Fruit fly (Drosophila melanogaster) whole organism, embryonic: ENCODE measurements around the gene Ets97D.
A peak's percentile ranks its signal among the peaks of the same experiment; 100 is the strongest.

Experiments
- Ada2b ChIP-seq: fragments of 200-800 bp; sonication (Bioruptor generic); IDR thresholded peaks from 2 replicates; pipeline ENCODE4 v1.3.6; 2022; ENCODE audit warnings: missing biosample characterization, missing genetic modification characterization
- Blimp-1 ChIP-seq: fragments of 200-800 bp; sonication (Bioruptor generic); optimal IDR thresholded peaks from 3 replicates; lab custom pipeline; 2018; ENCODE audit warnings: missing biosample characterization, missing genetic modification characterization, mild to moderate bottlenecking, moderate library complexity, missing genetic modification reagents
- CG10209 ChIP-seq: fragments of 200-800 bp; sonication (Bioruptor generic); optimal IDR thresholded peaks from 3 replicates; lab custom pipeline; 2017; ENCODE audit warnings: missing biosample characterization, mild to moderate bottlenecking, missing genetic modification characterization, missing genetic modification reagents
- CG11504 ChIP-seq: fragments of 200-800 bp; sonication (Bioruptor generic); optimal IDR thresholded peaks from 3 replicates; lab custom pipeline; 2019; ENCODE audit warnings: missing biosample characterization, mild to moderate bottlenecking, missing genetic modification characterization, moderate library complexity
- CG11560 ChIP-seq: fragments of 200-800 bp; sonication (Bioruptor generic); IDR thresholded peaks from 3 replicates; pipeline ENCODE4 v1.3.6; 2022; ENCODE audit warnings: missing biosample characterization, missing genetic modification characterization
- CG12236 ChIP-seq: fragments of 200-800 bp; sonication (Bioruptor generic); optimal IDR thresholded peaks from 2 replicates; lab custom pipeline; 2016; ENCODE audit warnings: missing biosample characterization, missing genetic modification characterization
- CG1233 ChIP-seq: fragments of 200-800 bp; sonication (Bioruptor generic); optimal IDR thresholded peaks from 4 replicates; lab custom pipeline; 2018; ENCODE audit warnings: missing biosample characterization, mild to moderate bottlenecking, missing genetic modification characterization
- CG13424 ChIP-seq: fragments of 200-800 bp; sonication (Bioruptor generic); optimal IDR thresholded peaks from 2 replicates; lab custom pipeline; 2019; ENCODE audit warnings: missing biosample characterization, mild to moderate bottlenecking, missing genetic modification characterization, moderate library complexity
- CG14014 ChIP-seq: fragments of 200-800 bp; sonication (Bioruptor generic); IDR thresholded peaks from 2 replicates; pipeline ENCODE4 v1.3.6; 2022; ENCODE audit warnings: missing biosample characterization, missing genetic modification characterization
- CG17186 ChIP-seq: fragments of 200-800 bp; sonication (Bioruptor generic); optimal IDR thresholded peaks from 3 replicates; lab custom pipeline; 2017; ENCODE audit warnings: missing biosample characterization, missing genetic modification reagents, missing genetic modification characterization
- CG17912 ChIP-seq: fragments of 200-800 bp; sonication (Bioruptor generic); optimal IDR thresholded peaks from 2 replicates; lab custom pipeline; 2018; ENCODE audit warnings: missing biosample characterization, mild to moderate bottlenecking, missing genetic modification characterization
- CG30020 ChIP-seq: fragments of 200-800 bp; optimal IDR thresholded peaks from 2 replicates; lab custom pipeline; 2019; ENCODE audit warnings: missing biosample characterization, mild to moderate bottlenecking, missing genetic modification characterization, moderate library complexity
- CG30403 ChIP-seq: fragments of 200-800 bp; sonication (Bioruptor generic); optimal IDR thresholded peaks from 3 replicates; lab custom pipeline; 2016; ENCODE audit warnings: missing biosample characterization, missing genetic modification characterization
- CG31388 ChIP-seq: fragments of 200-800 bp; sonication (Bioruptor generic); optimal IDR thresholded peaks from 2 replicates; lab custom pipeline; 2016; ENCODE audit warnings: missing biosample characterization, missing genetic modification characterization
- CG3838 ChIP-seq: fragments of 200-800 bp; sonication (Bioruptor generic); optimal IDR thresholded peaks from 3 replicates; lab custom pipeline; 2016; ENCODE audit warnings: missing biosample characterization, missing genetic modification characterization
- CG4730 ChIP-seq: fragments of 200-800 bp; sonication (Bioruptor generic); IDR thresholded peaks from 2 replicates; pipeline ENCODE4 v1.3.6; 2022; ENCODE audit warnings: missing biosample characterization, missing genetic modification characterization
- CG6854 ChIP-seq: fragments of 200-800 bp; sonication (Bioruptor generic); optimal IDR thresholded peaks from 3 replicates; lab custom pipeline; 2017; ENCODE audit warnings: missing biosample characterization, mild to moderate bottlenecking, missing genetic modification characterization
- CG7357 ChIP-seq: fragments of 200-800 bp; sonication (Bioruptor generic); IDR thresholded peaks from 3 replicates; pipeline ENCODE4 v1.3.6; 2022; ENCODE audit warnings: missing biosample characterization, missing genetic modification characterization
- CG7963 ChIP-seq: fragments of 200-800 bp; sonication (Bioruptor generic); IDR thresholded peaks from 3 replicates; pipeline ENCODE4 v1.3.6; 2022; ENCODE audit warnings: missing biosample characterization, missing genetic modification characterization; ENCODE audit not compliant: partially characterized antibody
- CG9437 ChIP-seq: fragments of 200-800 bp; sonication (Bioruptor generic); optimal IDR thresholded peaks from 2 replicates; lab custom pipeline; 2018; ENCODE audit warnings: missing biosample characterization, mild to moderate bottlenecking, missing genetic modification characterization
- CTCF ChIP-seq: fragments of 200-800 bp; sonication (Bioruptor generic); optimal IDR thresholded peaks from 2 replicates; lab custom pipeline; 2017; ENCODE audit warnings: missing biosample characterization, mild to moderate bottlenecking, missing genetic modification characterization, moderate library complexity
- Chrac-16 ChIP-seq: fragments of 200-800 bp; sonication (Bioruptor generic); optimal IDR thresholded peaks from 3 replicates; lab custom pipeline; 2016; ENCODE audit warnings: missing biosample characterization, missing genetic modification characterization
- CoRest ChIP-seq: fragments of 200-800 bp; sonication (Bioruptor generic); optimal IDR thresholded peaks from 3 replicates; lab custom pipeline; 2018; ENCODE audit warnings: missing biosample characterization, mild to moderate bottlenecking, missing genetic modification characterization, moderate library complexity
- D ChIP-seq, 2 experiments: fragments of 200-800 bp in 1 of 2; fragments of >200 bp in 1 of 2; sonication (Bioruptor generic) in 1 of 2; optimal IDR thresholded peaks; 2 replicates in 1 of 2; 3 replicates in 1 of 2; lab custom pipeline; 2017; ENCODE audit warnings: mild to moderate bottlenecking in 1 of 2, missing biosample characterization in 1 of 2, missing genetic modification characterization in 1 of 2, missing genetic modification reagents in 1 of 2
- Dek ChIP-seq: fragments of 200-800 bp; sonication (Bioruptor generic); optimal IDR thresholded peaks from 3 replicates; lab custom pipeline; 2019; ENCODE audit warnings: missing biosample characterization, mild to moderate bottlenecking, missing genetic modification characterization, moderate library complexity
- Dip3 ChIP-seq: fragments of 200-800 bp; sonication (Bioruptor generic); optimal IDR thresholded peaks from 3 replicates; lab custom pipeline; 2016; ENCODE audit warnings: missing biosample characterization, missing genetic modification characterization
- ERR ChIP-seq: fragments of 200-800 bp; sonication (Bioruptor generic); optimal IDR thresholded peaks from 2 replicates; lab custom pipeline; 2016; ENCODE audit warnings: missing biosample characterization, missing genetic modification characterization
- Hr39 ChIP-seq: fragments of >200 bp; optimal IDR thresholded peaks from 2 replicates; lab custom pipeline; 2017
- Hr78 ChIP-seq, 2 experiments: fragments of 200-800 bp in 1 of 2; fragments of >200 bp in 1 of 2; sonication (Bioruptor generic) in 1 of 2; optimal IDR thresholded peaks; 2 replicates each; lab custom pipeline; 2017 to 2019; ENCODE audit warnings: missing biosample characterization in 2 of 2, missing genetic modification characterization in 2 of 2, mild to moderate bottlenecking in 1 of 2, moderate library complexity in 1 of 2
- NC2β ChIP-seq: fragments of 200-800 bp; sonication (Bioruptor generic); optimal IDR thresholded peaks from 2 replicates; lab custom pipeline; 2016; ENCODE audit warnings: missing biosample characterization, missing genetic modification characterization
- Nf-YC ChIP-seq: fragments of 200-800 bp; optimal IDR thresholded peaks from 3 replicates; lab custom pipeline; 2019; ENCODE audit warnings: missing biosample characterization, mild to moderate bottlenecking, missing genetic modification characterization, moderate library complexity
- Optix ChIP-seq: fragments of 200-800 bp; sonication (Bioruptor generic); IDR thresholded peaks from 3 replicates; pipeline ENCODE4 v1.3.6; 2022; ENCODE audit warnings: missing biosample characterization, missing genetic modification characterization
- Sin3A ChIP-seq: fragments of >200 bp; optimal IDR thresholded peaks from 2 replicates; lab custom pipeline; 2018
- Ssrp ChIP-seq: fragments of 200-800 bp; sonication (Bioruptor generic); optimal IDR thresholded peaks from 2 replicates; lab custom pipeline; 2018; ENCODE audit warnings: missing biosample characterization, mild to moderate bottlenecking, missing genetic modification characterization, moderate library complexity
- Xbp1 ChIP-seq: fragments of 200-800 bp; sonication (Bioruptor generic); optimal IDR thresholded peaks from 3 replicates; lab custom pipeline; 2016; ENCODE audit warnings: missing biosample characterization, mild to moderate bottlenecking, missing genetic modification characterization
- YL-1 ChIP-seq: fragments of 200-800 bp; sonication (Bioruptor generic); optimal IDR thresholded peaks from 3 replicates; lab custom pipeline; 2017; ENCODE audit warnings: missing biosample characterization, mild to moderate bottlenecking, missing genetic modification characterization
- ab ChIP-seq: fragments of 200-800 bp; sonication (Bioruptor generic); optimal IDR thresholded peaks from 2 replicates; lab custom pipeline; 2016; ENCODE audit warnings: missing biosample characterization, missing genetic modification characterization
- bigmax ChIP-seq: fragments of 200-800 bp; sonication (Bioruptor generic); optimal IDR thresholded peaks from 2 replicates; lab custom pipeline; 2018; ENCODE audit warnings: missing biosample characterization, mild to moderate bottlenecking, missing genetic modification characterization
- bowl ChIP-seq: fragments of 200-800 bp; sonication (Bioruptor generic); IDR thresholded peaks from 2 replicates; pipeline ENCODE4 v1.3.6; 2022; ENCODE audit warnings: missing biosample characterization, missing genetic modification characterization
- cwo ChIP-seq: fragments of 200-800 bp; sonication (Bioruptor generic); optimal IDR thresholded peaks from 3 replicates; lab custom pipeline; 2017; ENCODE audit warnings: missing biosample characterization, missing genetic modification characterization, mild to moderate bottlenecking, moderate library complexity, missing genetic modification reagents
- fd64A ChIP-seq: fragments of 200-800 bp; sonication (Bioruptor generic); optimal IDR thresholded peaks from 3 replicates; lab custom pipeline; 2018; ENCODE audit warnings: missing biosample characterization, mild to moderate bottlenecking, missing genetic modification characterization
- her ChIP-seq: fragments of 200-800 bp; sonication (Bioruptor generic); optimal IDR thresholded peaks from 2 replicates; lab custom pipeline; 2016; ENCODE audit warnings: missing biosample characterization, missing genetic modification characterization
- kah ChIP-seq: fragments of 200-800 bp; sonication (Bioruptor generic); optimal IDR thresholded peaks from 2 replicates; lab custom pipeline; 2018; ENCODE audit warnings: missing biosample characterization, mild to moderate bottlenecking, missing genetic modification characterization
- kay ChIP-seq: fragments of 200-800 bp; sonication (Bioruptor generic); optimal IDR thresholded peaks from 2 replicates; lab custom pipeline; 2016; ENCODE audit warnings: missing biosample characterization, missing genetic modification characterization
- luna ChIP-seq: fragments of 200-800 bp; sonication (Bioruptor generic); optimal IDR thresholded peaks from 2 replicates; lab custom pipeline; 2016; ENCODE audit warnings: missing biosample characterization, missing genetic modification characterization
- peb ChIP-seq: fragments of 200-800 bp; sonication (Bioruptor generic); IDR thresholded peaks from 2 replicates; pipeline ENCODE4 v1.3.6; 2022; ENCODE audit warnings: missing biosample characterization, missing genetic modification characterization
- pros ChIP-seq: fragments of 200-800 bp; sonication (Bioruptor generic); optimal IDR thresholded peaks from 3 replicates; lab custom pipeline; 2019; ENCODE audit warnings: missing biosample characterization, mild to moderate bottlenecking, missing genetic modification characterization, moderate library complexity
- psq ChIP-seq: fragments of 200-800 bp; sonication (Bioruptor generic); optimal IDR thresholded peaks from 2 replicates; lab custom pipeline; 2017; ENCODE audit warnings: missing biosample characterization, missing genetic modification characterization
- sens-2 ChIP-seq: fragments of 200-800 bp; sonication (Bioruptor generic); IDR thresholded peaks from 2 replicates; pipeline ENCODE4 v1.3.6; 2022; ENCODE audit warnings: missing biosample characterization, missing genetic modification characterization
- seq ChIP-seq: fragments of 200-800 bp; sonication (Bioruptor generic); IDR thresholded peaks from 2 replicates; pipeline ENCODE4 v1.3.6; 2022; ENCODE audit warnings: missing biosample characterization, missing genetic modification characterization
- zen2 ChIP-seq: fragments of 200-800 bp; sonication (Bioruptor generic); IDR thresholded peaks from 3 replicates; pipeline ENCODE4 v1.3.6; 2022; ENCODE audit warnings: missing biosample characterization, missing genetic modification characterization; ENCODE audit not compliant: partially characterized antibody

Gene Ets97D

DNA sequence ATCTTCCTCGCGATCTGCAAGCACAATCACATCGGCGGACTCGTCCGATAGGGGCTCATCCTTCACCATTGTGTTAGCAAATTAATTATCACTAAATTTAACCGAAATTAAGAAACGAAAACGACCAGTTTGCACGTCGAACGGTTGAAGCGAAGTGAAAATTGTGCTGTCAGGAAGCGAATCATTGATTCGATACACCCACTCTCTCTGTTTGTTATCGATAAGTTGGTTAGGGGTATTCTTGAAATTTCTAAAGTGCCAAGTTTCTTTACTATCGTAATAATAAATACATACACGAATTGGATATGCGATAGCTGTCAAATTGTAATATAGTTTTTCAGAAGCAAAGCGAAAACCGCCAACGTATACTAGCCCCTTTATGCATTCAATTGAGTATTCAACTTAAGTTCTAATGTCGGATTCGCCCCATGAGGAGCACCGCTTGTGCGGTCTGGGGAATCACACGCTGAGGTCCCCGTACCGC is 37.1 kb downstream of the Ets97D start, which contains the start of gene Rb97D (continued):
- peak; percentile 64 for TF ChIP-seq Nf-YC (tag; lab: Kevin White, UChicago)
- no peak for TF ChIP-seq CG3838 (GFP tag; lab: Kevin White, UChicago)
- TF ChIP-seq CG30403 (GFP tag; lab: Kevin White, UChicago) = peak; percentile 84
- peak; percentile 70 for TF ChIP-seq CG11504 (tag; lab: Kevin White, UChicago)
- TF ChIP-seq zen2 (GFP tag; lab: Robert Waterston, UW) = peak; percentile 87
- peak; percentile 43 for TF ChIP-seq kay (GFP tag; lab: Kevin White, UChicago)
- no peak for TF ChIP-seq CG31388 (GFP tag; lab: Kevin White, UChicago)
- no peak for TF ChIP-seq CG7357 (GFP tag; lab: Robert Waterston, UW)
- no peak for TF ChIP-seq ERR (GFP tag; lab: Kevin White, UChicago)
- TF ChIP-seq Ssrp (tag; lab: Kevin White, UChicago) = peak; percentile 63
- TF ChIP-seq Dek (tag; lab: Kevin White, UChicago) = peak; percentile 62
- TF ChIP-seq cwo (GFP tag; lab: Kevin White, UChicago) = peak; percentile 20
- peak; percentile 47 for TF ChIP-seq NC2β (GFP tag; lab: Kevin White, UChicago)
- TF ChIP-seq ab = no peak
- TF ChIP-seq Blimp-1 = peak; percentile 59
- no peak for TF ChIP-seq CG6854
- no peak for TF ChIP-seq fd64A (GFP tag; lab: Kevin White, UChicago)
- no peak for TF ChIP-seq D (optimal IDR thresholded peaks at IDR 0.05; lab: Kevin White, UChicago)
- peak; percentile 25 for TF ChIP-seq D (GFP tag; optimal IDR thresholded peaks at IDR 0.05; lab: Kevin White, UChicago)
- TF ChIP-seq Hr78 (GFP tag; optimal IDR thresholded peaks at IDR 0.05; lab: Kevin White, UChicago) = no peak
- TF ChIP-seq Ada2b (GFP tag; lab: Robert Waterston, UW) = peak; percentile 72
- no peak for TF ChIP-seq CG17912
- peak; percentile 6 for TF ChIP-seq kah (GFP tag; lab: Kevin White, UChicago)
- TF ChIP-seq CG10209 = peak; percentile 65
- peak; percentile 62 for TF ChIP-seq Chrac-16 (GFP tag; lab: Kevin White, UChicago)
- TF ChIP-seq sens-2 (GFP tag; lab: Robert Waterston, UW) = peak; percentile 53
- peak; percentile 29 for TF ChIP-seq CG9437 (GFP tag; lab: Kevin White, UChicago)
- TF ChIP-seq peb (GFP tag; lab: Robert Waterston, UW) = peak; percentile 37; the same call in 1 of the 2 replicates
- TF ChIP-seq bigmax (GFP tag; lab: Kevin White, UChicago) = no peak
- TF ChIP-seq her (GFP tag; lab: Kevin White, UChicago) = peak; percentile 66
- TF ChIP-seq CG30020 (tag; lab: Kevin White, UChicago) = peak; percentile 65
- TF ChIP-seq YL-1 (GFP tag; lab: Kevin White, UChicago) = peak; percentile 81
- TF ChIP-seq Optix (GFP tag; lab: Robert Waterston, UW) = peak; percentile 52; the same call in 1 of the 3 replicates
- TF ChIP-seq luna (GFP tag; lab: Kevin White, UChicago) = peak; percentile 67
- TF ChIP-seq CoRest (tag; lab: Kevin White, UChicago) = peak; percentile 77
- no peak for TF ChIP-seq Dip3 (GFP tag; lab: Kevin White, UChicago)
- TF ChIP-seq CG17186 = no peak
- peak; percentile 32; the same call in 1 of the 2 replicates for TF ChIP-seq seq (GFP tag; lab: Robert Waterston, UW)
- peak; percentile 3 for TF ChIP-seq CTCF (GFP tag; lab: Kevin White, UChicago)
- peak; percentile 81 for TF ChIP-seq CG13424
- TF ChIP-seq Sin3A (lab: Kevin White, UChicago) = peak; percentile 26
- peak; percentile 71 for TF ChIP-seq CG14014
- no peak for TF ChIP-seq bowl (GFP tag; lab: Robert Waterston, UW)
- peak; percentile 0 for TF ChIP-seq CG12236
- TF ChIP-seq CG11560 (tag; lab: Robert Waterston, UW) = peak; percentile 48; the same call in 1 of the 3 replicates
- peak; percentile 77 for TF ChIP-seq Xbp1 (GFP tag; lab: Kevin White, UChicago)
- TF ChIP-seq CG4730 (GFP tag; lab: Robert Waterston, UW) = peak; percentile 39; the same call in 1 of the 2 replicates
- peak; percentile 31 for TF ChIP-seq CG1233 (GFP tag; lab: Kevin White, UChicago)
- TF ChIP-seq CG7963 (GFP tag; lab: Robert Waterston, UW) = peak; percentile 71; the same call in 2 of the 3 replicates
- no peak for TF ChIP-seq pros (GFP tag; lab: Kevin White, UChicago)
- no peak for TF ChIP-seq psq
- no peak for TF ChIP-seq Hr39 (lab: Kevin White, UChicago)
